Fruit fly (Drosophila melanogaster): Measurements from ENCODE around the gene alphaCOP.

dm6 chr3L:1629064-1629777 lies 15.8 kb downstream of the alphaCOP start, which contains the start of gene GC:
- TF ChIP-seq CG1620 (GFP tag; optimal IDR thresholded peaks at IDR 0.05) (no peak), kay (GFP tag; ENCODE audit: borderline replicate concordance) (no peak), Clk (GFP tag; optimal IDR thresholded peaks at IDR 0.05) (no peak)
